Worm (Caenorhabditis elegans) whole organism, midembryonic: Measurements from ENCODE around the gene pqn-37.

Source experiments
- T22C8.4 ChIP-seq: fragments of 200-800 bp; sonication (Bioruptor generic); IDR thresholded peaks from 2 replicates; pipeline ENCODE4 v1.3.6; 2022; ENCODE audit warnings: missing genetic modification characterization, missing compliant biosample characterization
- cog-1 ChIP-seq: sonication (generic microtip); optimal IDR thresholded peaks from 2 replicates; lab custom pipeline; 2016; ENCODE audit warnings: missing genetic modification characterization, missing compliant biosample characterization
- flt-1 ChIP-seq: fragments of 200-800 bp; sonication (Bioruptor generic); IDR thresholded peaks from 2 replicates; pipeline ENCODE4 v1.3.6; 2022; ENCODE audit warnings: missing genetic modification characterization, missing compliant biosample characterization
- klf-2 ChIP-seq: fragments of 200-800 bp; sonication (Bioruptor generic); conservative IDR thresholded peaks from 2 replicates; pipeline ENCODE4 v1.3.6; 2022; ENCODE audit warnings: missing genetic modification reagents, missing genetic modification characterization, missing compliant biosample characterization
- med-1 ChIP-seq: sonication (generic microtip); optimal IDR thresholded peaks from 2 replicates; lab custom pipeline; 2017; ENCODE audit warnings: missing genetic modification characterization, mild to moderate bottlenecking, missing compliant biosample characterization, antibody characterized with exemption, missing genetic modification reagents; ENCODE audit not compliant: insufficient read depth
- ref-1 ChIP-seq: fragments of 200-800 bp; sonication (Bioruptor generic); conservative IDR thresholded peaks from 2 replicates; pipeline ENCODE4 v1.3.6; 2022; ENCODE audit warnings: missing genetic modification reagents, missing genetic modification characterization, missing compliant biosample characterization
- tab-1 ChIP-seq: fragments of 200-800 bp; sonication (Bioruptor generic); IDR thresholded peaks from 2 replicates; pipeline ENCODE4 v1.3.6; 2022; ENCODE audit warnings: missing genetic modification characterization, missing compliant biosample characterization
- ztf-23 ChIP-seq: fragments of 200-800 bp; sonication (Bioruptor generic); IDR thresholded peaks from 2 replicates; pipeline ENCODE4 v1.3.6; 2022; ENCODE audit warnings: missing genetic modification reagents, missing genetic modification characterization, missing compliant biosample characterization
- ztf-29 ChIP-seq: fragments of 200-800 bp; sonication (Bioruptor generic); IDR thresholded peaks from 2 replicates; pipeline ENCODE4 v1.3.6; 2022; ENCODE audit warnings: missing genetic modification reagents, missing genetic modification characterization, missing compliant biosample characterization

The pqn-37 gene

DNA sequence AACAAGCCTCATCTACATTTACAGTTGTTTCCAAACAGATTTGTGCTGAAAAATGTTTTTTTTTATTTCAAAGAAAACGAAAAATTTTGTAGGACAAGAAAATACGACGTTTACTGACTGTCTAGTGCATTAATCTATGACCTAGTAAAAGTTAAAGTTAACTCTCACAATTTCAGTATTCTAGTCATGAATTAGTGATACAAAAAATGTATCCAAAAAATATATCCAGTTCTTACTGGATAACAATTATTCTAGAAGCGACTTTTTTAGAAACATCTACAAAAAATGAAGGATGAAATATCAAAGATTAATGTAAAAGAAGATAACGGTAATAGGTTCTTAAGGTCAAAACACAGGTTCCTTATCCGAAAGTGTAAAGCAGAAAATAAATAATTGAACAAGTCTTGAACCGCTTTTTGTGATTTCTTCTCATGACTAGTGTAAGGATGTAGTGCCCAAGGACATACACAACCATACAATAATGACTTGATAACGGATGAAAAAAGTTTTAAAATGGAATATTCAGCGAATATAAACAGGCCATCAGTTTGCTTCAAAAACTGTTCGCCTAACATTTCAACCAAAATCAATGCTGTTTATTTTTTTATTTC, at the start of gene pqn-37:
Gene pqn-37, minus strand, starts transcription at position 51 of the 611 bp plus-strand sequence.
- TF ChIP-seq ztf-29 (no peak), flt-1 (GFP tag; lab: Robert Waterston, UW) (no peak), ref-1 (GFP tag; lab: Robert Waterston, UW) (no peak), med-1 (GFP tag; lab: Kevin White, UChicago) (no peak), ztf-23 (GFP tag; lab: Robert Waterston, UW) (no peak), cog-1 (tag; lab: Kevin White, UChicago) (no peak)

DNA sequence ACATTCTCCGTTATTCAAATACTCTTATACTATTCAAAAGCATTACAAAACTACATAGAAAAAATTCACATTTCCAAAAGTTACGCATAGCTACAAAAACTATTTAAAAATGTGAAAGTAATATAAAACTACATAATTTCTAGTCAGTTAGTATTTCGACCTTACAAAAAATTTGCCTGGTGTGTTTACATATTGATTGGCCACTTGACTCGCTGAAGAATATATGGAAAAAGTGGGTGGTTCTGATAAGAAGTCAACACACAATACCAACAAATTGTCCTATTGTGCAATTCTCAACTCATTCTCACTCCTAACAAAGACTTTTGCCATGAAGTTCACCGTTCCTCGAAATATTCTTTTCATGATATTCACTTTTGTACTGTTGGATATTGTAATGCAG, 48.3 kb upstream of the pqn-37 start, which contains the start of gene K09C4.1:
Gene K09C4.1, plus strand, starts transcription at position 301 of the 400 bp plus-strand sequence.
- TF ChIP-seq ref-1 (GFP tag; lab: Robert Waterston, UW) (no peak), flt-1 (GFP tag; lab: Robert Waterston, UW) (no peak)

DNA sequence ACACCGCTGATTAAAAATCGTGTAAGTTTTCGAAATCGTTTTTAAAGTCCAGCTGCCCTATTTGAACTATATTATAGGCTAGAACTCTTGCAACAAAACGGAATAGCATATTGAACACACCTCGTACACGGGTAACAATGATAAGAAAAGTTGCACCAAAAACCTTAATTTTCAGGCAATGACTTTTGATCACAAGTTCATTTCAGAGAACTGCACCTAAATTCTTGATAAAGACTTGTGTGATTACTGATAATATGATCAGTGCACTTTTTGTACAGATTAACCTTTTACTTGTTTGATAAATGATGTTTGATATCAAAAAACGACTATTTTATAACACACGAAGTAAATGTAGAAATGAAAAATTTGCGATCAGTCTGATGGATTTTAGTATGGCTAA, 47.5 kb upstream of the pqn-37 start:
- TF ChIP-seq T22C8.4 (GFP tag; lab: Robert Waterston, UW), result no peak
- TF ChIP-seq ref-1 (GFP tag; lab: Robert Waterston, UW), result no peak
- no peak for TF ChIP-seq klf-2 (GFP tag; lab: Robert Waterston, UW)
- no peak for TF ChIP-seq flt-1 (GFP tag; lab: Robert Waterston, UW)
- TF ChIP-seq tab-1, result no peak
- TF ChIP-seq med-1 (GFP tag; lab: Kevin White, UChicago), result no peak
- no peak for TF ChIP-seq ztf-29
- no peak for TF ChIP-seq ztf-23 (GFP tag; lab: Robert Waterston, UW)
- no peak for TF ChIP-seq cog-1 (tag; lab: Kevin White, UChicago)

DNA sequence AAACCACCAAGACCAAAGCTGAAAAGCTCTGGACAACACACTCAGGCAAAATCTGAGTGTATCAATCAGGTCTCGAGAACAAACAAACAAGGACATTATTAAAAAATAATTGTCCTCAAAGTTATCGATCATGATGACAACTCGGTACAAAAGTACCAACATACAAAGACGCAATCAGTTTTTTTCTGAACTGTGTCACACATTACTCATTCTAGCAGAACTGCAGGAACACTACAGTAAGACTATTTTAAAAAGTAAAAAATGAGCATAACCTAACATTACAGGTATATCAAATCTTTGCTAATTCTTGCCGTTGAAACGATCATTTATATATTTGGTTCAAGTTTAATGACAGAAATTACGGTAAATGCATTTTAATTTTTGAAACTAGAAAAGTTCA, 45.9 kb upstream of the pqn-37 start, which contains the start of gene K09C4.2:
Gene K09C4.2, plus strand, starts transcription at position 301 of the 400 bp plus-strand sequence.
- TF ChIP-seq tab-1 (no peak), ref-1 (GFP tag; lab: Robert Waterston, UW) (no peak), flt-1 (GFP tag; lab: Robert Waterston, UW) (no peak), ztf-23 (GFP tag; lab: Robert Waterston, UW) (no peak), cog-1 (tag; lab: Kevin White, UChicago) (no peak), ztf-29 (no peak), klf-2 (GFP tag; lab: Robert Waterston, UW) (no peak), T22C8.4 (GFP tag; lab: Robert Waterston, UW) (no peak), med-1 (GFP tag; lab: Kevin White, UChicago) (no peak)

DNA sequence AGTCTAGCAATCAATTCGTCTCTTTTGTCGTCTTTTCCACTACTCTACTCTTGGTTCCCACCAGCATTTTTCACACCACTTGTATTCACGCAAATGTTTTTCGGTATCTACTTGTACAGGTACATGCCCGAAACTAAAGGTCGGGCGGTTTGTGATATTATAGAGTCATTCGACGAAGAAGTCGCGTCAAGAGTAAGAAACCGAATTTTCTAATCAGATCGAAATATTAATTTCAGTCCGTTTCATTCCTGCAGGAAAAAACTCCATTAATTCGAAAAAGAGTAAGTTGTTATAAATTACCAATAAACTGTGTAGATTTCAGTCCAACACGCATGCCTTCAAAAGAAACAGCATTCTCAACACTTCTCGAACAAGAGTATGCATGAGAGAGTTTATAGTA, 41.6 kb upstream of the pqn-37 start:
- TF ChIP-seq med-1 (GFP tag; lab: Kevin White, UChicago) (no peak), cog-1 (tag; lab: Kevin White, UChicago) (no peak), ztf-23 (GFP tag; lab: Robert Waterston, UW) (no peak), T22C8.4 (GFP tag; lab: Robert Waterston, UW) (no peak), klf-2 (GFP tag; lab: Robert Waterston, UW) (no peak), flt-1 (GFP tag; lab: Robert Waterston, UW) (no peak), ztf-29 (no peak), ref-1 (GFP tag; lab: Robert Waterston, UW) (no peak)

DNA sequence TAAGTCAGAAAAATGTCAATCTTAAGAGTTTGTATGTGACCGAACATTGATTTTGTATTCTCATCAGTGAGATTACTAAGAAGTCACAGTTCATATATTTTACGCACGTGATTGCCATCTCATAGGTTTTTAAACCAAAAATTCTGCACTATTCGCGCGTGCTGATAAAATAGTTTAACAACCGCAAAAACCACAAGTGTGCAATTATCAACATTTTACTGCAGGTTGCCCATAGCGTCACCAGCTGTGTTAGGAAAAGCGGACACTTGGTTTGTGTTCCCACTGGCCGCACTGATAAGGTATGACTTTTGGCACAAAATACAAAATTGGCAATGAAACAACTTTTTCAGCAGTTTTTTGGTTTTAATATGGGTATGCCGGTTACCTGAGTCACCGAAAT, 39.8 kb upstream of the pqn-37 start:
- TF ChIP-seq ztf-23 (GFP tag; lab: Robert Waterston, UW) (no peak), klf-2 (GFP tag; lab: Robert Waterston, UW) (no peak), cog-1 (tag; lab: Kevin White, UChicago) (no peak), T22C8.4 (GFP tag; lab: Robert Waterston, UW) (no peak), ref-1 (GFP tag; lab: Robert Waterston, UW) (no peak), tab-1 (no peak), flt-1 (GFP tag; lab: Robert Waterston, UW) (no peak)

DNA sequence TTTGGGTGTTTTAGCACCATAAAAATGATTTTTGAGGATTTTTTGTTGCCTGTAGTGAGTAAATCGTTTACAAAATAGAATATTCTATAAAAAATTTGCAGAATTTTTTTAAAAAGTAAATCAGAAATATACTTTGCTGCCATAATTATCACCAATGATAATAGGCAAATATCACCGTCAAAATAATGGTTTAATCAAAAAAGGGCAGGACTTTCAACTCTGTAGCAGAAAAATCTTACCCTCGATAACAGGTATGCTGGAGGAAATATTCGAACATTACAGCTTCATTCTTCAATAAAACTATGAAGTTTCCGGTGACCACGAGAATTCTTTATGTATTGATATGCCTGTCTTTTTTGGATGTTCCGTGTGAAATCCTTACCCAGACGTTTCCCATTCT, 38.9 kb upstream of the pqn-37 start, which contains the start of gene K09C4.4:
Gene K09C4.4, plus strand, starts transcription at position 301 of the 400 bp plus-strand sequence.
- TF ChIP-seq ztf-23 (GFP tag; lab: Robert Waterston, UW) (no peak), ztf-29 (no peak), T22C8.4 (GFP tag; lab: Robert Waterston, UW) (no peak), ref-1 (GFP tag; lab: Robert Waterston, UW) (no peak), med-1 (GFP tag; lab: Kevin White, UChicago) (no peak)

DNA sequence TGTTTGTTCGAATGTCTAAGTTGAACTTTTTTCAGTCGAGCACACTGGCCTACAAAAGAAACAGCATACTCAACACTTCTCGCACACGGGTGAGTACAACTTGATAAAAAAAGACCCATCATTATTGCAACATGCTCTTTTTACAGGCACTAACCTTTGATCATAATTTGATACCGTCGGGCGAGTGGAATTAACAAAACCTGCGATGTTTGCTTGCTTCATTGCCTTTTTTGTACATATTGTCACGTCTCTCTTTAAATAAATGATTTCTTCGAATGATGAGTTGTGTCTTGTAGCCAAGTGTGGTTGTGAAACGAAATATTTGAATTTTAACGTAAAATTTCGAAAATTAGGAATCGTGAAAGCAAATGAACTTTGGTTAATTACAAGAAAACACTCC, 35.1 kb upstream of the pqn-37 start:
- TF ChIP-seq klf-2 (GFP tag; lab: Robert Waterston, UW) (no peak), med-1 (GFP tag; lab: Kevin White, UChicago) (no peak), flt-1 (GFP tag; lab: Robert Waterston, UW) (no peak), ztf-29 (no peak)

DNA sequence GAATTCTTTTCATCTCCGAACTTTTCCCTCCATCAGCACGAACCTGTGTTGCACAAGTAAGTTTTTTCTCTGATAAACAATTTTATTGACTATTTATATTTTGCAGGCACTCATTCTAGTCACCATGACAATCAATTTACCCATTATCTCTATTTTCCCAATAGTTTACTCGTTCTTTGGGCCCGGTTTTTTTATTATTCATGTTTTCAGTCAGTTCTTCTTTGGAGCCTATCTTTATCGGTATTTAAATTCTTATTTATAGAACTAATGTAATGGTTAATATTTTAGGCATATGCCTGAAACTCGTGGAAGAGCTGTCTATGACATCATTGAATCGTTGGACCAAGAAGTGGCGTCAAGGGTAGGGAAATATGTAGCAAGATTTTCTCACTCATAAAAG, 34.6 kb upstream of the pqn-37 start:
- TF ChIP-seq med-1 (GFP tag; lab: Kevin White, UChicago) (no peak), tab-1 (no peak), ztf-23 (GFP tag; lab: Robert Waterston, UW) (no peak), flt-1 (GFP tag; lab: Robert Waterston, UW) (no peak), cog-1 (tag; lab: Kevin White, UChicago) (no peak), ref-1 (GFP tag; lab: Robert Waterston, UW) (no peak), T22C8.4 (GFP tag; lab: Robert Waterston, UW) (no peak), ztf-29 (no peak), klf-2 (GFP tag; lab: Robert Waterston, UW) (no peak)

DNA sequence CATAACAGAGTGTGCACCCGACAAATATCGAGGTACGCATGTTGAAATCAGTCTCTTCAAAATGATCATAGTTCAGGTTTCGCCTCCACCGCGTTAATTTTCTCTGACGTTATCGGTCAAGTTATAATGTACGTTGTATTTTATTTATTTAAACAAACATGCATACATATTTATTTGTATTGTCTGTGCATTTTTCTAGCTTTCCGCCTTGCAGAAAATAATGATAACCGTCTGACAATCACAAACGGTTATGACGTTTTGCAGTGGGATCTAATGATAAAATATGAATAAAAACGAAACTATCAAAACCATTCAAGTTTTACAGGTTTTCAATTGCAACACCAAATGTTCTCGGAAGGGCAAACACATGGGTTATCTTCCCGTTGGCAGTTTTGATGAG, 32.9 kb upstream of the pqn-37 start:
- TF ChIP-seq cog-1 (tag; lab: Kevin White, UChicago) (no peak), T22C8.4 (GFP tag; lab: Robert Waterston, UW) (no peak), flt-1 (GFP tag; lab: Robert Waterston, UW) (no peak), ref-1 (GFP tag; lab: Robert Waterston, UW) (no peak), tab-1 (no peak), klf-2 (GFP tag; lab: Robert Waterston, UW) (no peak), ztf-23 (GFP tag; lab: Robert Waterston, UW) (no peak), med-1 (GFP tag; lab: Kevin White, UChicago) (no peak), ztf-29 (no peak)
